Worm (Caenorhabditis elegans) whole organism, early embryonic: ENCODE data around the gene F42F12.3.

Experiments
- B0310.2 ChIP-seq: sonication (generic microtip); optimal IDR thresholded peaks from 2 replicates; lab custom pipeline; 2016; ENCODE audit warnings: mild to moderate bottlenecking, missing genetic modification characterization, missing compliant biosample characterization
- F13C5.2 ChIP-seq: sonication (generic microtip); optimal IDR thresholded peaks from 2 replicates; lab custom pipeline; 2017; ENCODE audit warnings: mild to moderate bottlenecking, missing genetic modification characterization, inconsistent platforms, missing compliant biosample characterization
- aly-1 ChIP-seq: sonication (generic microtip); optimal IDR thresholded peaks from 2 replicates; lab custom pipeline; 2016; ENCODE audit warnings: missing genetic modification characterization, missing compliant biosample characterization
- ama-1 ChIP-seq: fragments of 150-350 bp; optimal IDR thresholded peaks from 2 replicates; lab custom pipeline; 2014
- ceh-36 ChIP-seq: sonication (generic microtip); optimal IDR thresholded peaks from 2 replicates; lab custom pipeline; 2016; ENCODE audit warnings: missing genetic modification characterization, inconsistent platforms, missing compliant biosample characterization
- ets-7 ChIP-seq: sonication (generic microtip); optimal IDR thresholded peaks from 2 replicates; lab custom pipeline; 2016; ENCODE audit warnings: missing genotype, missing genetic modification characterization, missing compliant biosample characterization
- flt-1 ChIP-seq: fragments of 200-800 bp; sonication (Bioruptor generic); IDR thresholded peaks from 2 replicates; pipeline ENCODE4 v1.3.6; 2022; ENCODE audit warnings: missing genetic modification characterization, missing compliant biosample characterization
- hmg-4 ChIP-seq: fragments of 200-800 bp; sonication (Bioruptor generic); optimal IDR thresholded peaks from 2 replicates; lab custom pipeline; 2018; ENCODE audit warnings: mild to moderate bottlenecking, missing genetic modification characterization, missing compliant biosample characterization
- hnd-1 ChIP-seq: sonication (generic microtip); optimal IDR thresholded peaks from 2 replicates; lab custom pipeline; 2016; ENCODE audit warnings: missing genetic modification characterization, missing compliant biosample characterization
- pes-1 ChIP-seq: fragments of 200-800 bp; sonication (Bioruptor generic); IDR thresholded peaks from 2 replicates; pipeline ENCODE4 v1.3.6; 2022; ENCODE audit warnings: missing genetic modification reagents, missing genetic modification characterization, missing compliant biosample characterization
- scrt-1 ChIP-seq: fragments of 200-800 bp; sonication (Bioruptor generic); IDR thresholded peaks from 2 replicates; pipeline ENCODE4 v1.3.6; 2022; ENCODE audit warnings: missing genetic modification characterization, missing compliant biosample characterization
- tbx-11 ChIP-seq: fragments of 200-800 bp; sonication (Bioruptor generic); IDR thresholded peaks from 2 replicates; pipeline ENCODE4 v1.3.6; 2022; ENCODE audit warnings: missing genetic modification characterization, missing compliant biosample characterization
- tra-4 ChIP-seq: sonication (generic microtip); optimal IDR thresholded peaks from 2 replicates; lab custom pipeline; 2017; ENCODE audit warnings: missing genetic modification characterization, missing compliant biosample characterization

- TF ChIP-seq F13C5.2 (tag; lab: Kevin White, UChicago) (peak; percentile 49), B0310.2 (tag; lab: Kevin White, UChicago) (no peak), flt-1 (GFP tag; lab: Robert Waterston, UW) (no peak), hnd-1 (tag; lab: Kevin White, UChicago) (no peak), ama-1 (lab: Kevin White, UChicago) (no peak), aly-1 (tag; lab: Kevin White, UChicago) (no peak), hmg-4 (GFP tag; lab: Kevin White, UChicago) (no peak), ceh-36 (tag; lab: Kevin White, UChicago) (no peak), ets-7 (no peak), tbx-11 (GFP tag; lab: Robert Waterston, UW) (no peak), tra-4 (tag; lab: Kevin White, UChicago) (no peak), scrt-1 (GFP tag; lab: Robert Waterston, UW) (no peak), pes-1 (GFP tag; lab: Robert Waterston, UW) (no peak)
These were observed 12.6 kb downstream of the F42F12.3 start for ce11 chrX:12362951-12363486.
